Fruit fly (Drosophila melanogaster) whole organism, embryonic: ENCODE data around the gene CG1532.

Experiments used
- ATbp ChIP-seq: fragments of 200-800 bp; sonication (Bioruptor generic); optimal IDR thresholded peaks from 2 replicates; lab custom pipeline; 2017; ENCODE audit warnings: missing biosample characterization, mild to moderate bottlenecking, missing genetic modification characterization, missing genetic modification reagents
- Blimp-1 ChIP-seq: fragments of 200-800 bp; sonication (Bioruptor generic); optimal IDR thresholded peaks from 3 replicates; lab custom pipeline; 2018; ENCODE audit warnings: missing biosample characterization, missing genetic modification characterization, mild to moderate bottlenecking, moderate library complexity, missing genetic modification reagents
- CG10543 ChIP-seq: fragments of 200-800 bp; sonication (Bioruptor generic); optimal IDR thresholded peaks from 3 replicates; lab custom pipeline; 2017; ENCODE audit warnings: missing biosample characterization, mild to moderate bottlenecking, missing genetic modification characterization, moderate library complexity
- CG11695 ChIP-seq: fragments of 200-800 bp; sonication (Bioruptor generic); IDR thresholded peaks from 3 replicates; pipeline ENCODE4 v1.3.6; 2022; ENCODE audit warnings: missing biosample characterization, missing genetic modification characterization
- CG11696 ChIP-seq: fragments of 200-800 bp; sonication (Bioruptor generic); IDR thresholded peaks from 2 replicates; pipeline ENCODE4 v1.3.6; 2022; ENCODE audit warnings: missing biosample characterization, missing genetic modification characterization
- CG11723 ChIP-seq: fragments of 200-800 bp; sonication (Bioruptor generic); optimal IDR thresholded peaks from 2 replicates; lab custom pipeline; 2017; ENCODE audit warnings: missing biosample characterization, mild to moderate bottlenecking, missing genetic modification characterization
- CG14050 ChIP-seq: fragments of 200-800 bp; sonication (Bioruptor generic); IDR thresholded peaks from 3 replicates; pipeline ENCODE4 v1.3.6; 2022; ENCODE audit warnings: missing biosample characterization, missing genetic modification characterization
- CG1529 ChIP-seq: fragments of 200-800 bp; sonication (Bioruptor generic); optimal IDR thresholded peaks from 3 replicates; lab custom pipeline; 2018; ENCODE audit warnings: missing biosample characterization, missing genetic modification characterization
- CG1603 ChIP-seq: fragments of 200-800 bp; sonication (Bioruptor generic); optimal IDR thresholded peaks from 2 replicates; lab custom pipeline; 2019; ENCODE audit warnings: missing biosample characterization, mild to moderate bottlenecking, missing genetic modification characterization, moderate library complexity
- CG2199 ChIP-seq: fragments of 200-800 bp; sonication (Bioruptor generic); IDR thresholded peaks from 3 replicates; pipeline ENCODE4 v1.3.6; 2022; ENCODE audit warnings: missing biosample characterization, missing genetic modification characterization
- CG30431 ChIP-seq: fragments of 200-800 bp; sonication (Bioruptor generic); optimal IDR thresholded peaks from 2 replicates; lab custom pipeline; 2017; ENCODE audit warnings: missing biosample characterization, missing genetic modification characterization
- CG32772 ChIP-seq: fragments of 200-800 bp; sonication (Bioruptor generic); IDR thresholded peaks from 2 replicates; pipeline ENCODE4 v1.3.6; 2022; ENCODE audit warnings: missing biosample characterization, missing genetic modification characterization
- CG33213 ChIP-seq: fragments of 200-800 bp; sonication (Bioruptor generic); optimal IDR thresholded peaks from 3 replicates; lab custom pipeline; 2016; ENCODE audit warnings: missing biosample characterization, missing genetic modification characterization
- CG3838 ChIP-seq: fragments of 200-800 bp; sonication (Bioruptor generic); optimal IDR thresholded peaks from 3 replicates; lab custom pipeline; 2016; ENCODE audit warnings: missing biosample characterization, missing genetic modification characterization
- CG43689 ChIP-seq: fragments of 200-800 bp; sonication (Bioruptor generic); IDR thresholded peaks from 2 replicates; pipeline ENCODE4 v1.3.6; 2022; ENCODE audit warnings: missing biosample characterization, missing genetic modification characterization
- CG5245 ChIP-seq: fragments of 200-800 bp; sonication (Bioruptor generic); optimal IDR thresholded peaks from 3 replicates; lab custom pipeline; 2016; ENCODE audit warnings: missing biosample characterization, missing genetic modification characterization
- CG6813 ChIP-seq: fragments of 200-800 bp; sonication (Bioruptor generic); optimal IDR thresholded peaks from 2 replicates; lab custom pipeline; 2017; ENCODE audit warnings: missing biosample characterization, missing genetic modification characterization, mild to moderate bottlenecking, moderate library complexity, missing genetic modification reagents
- CG7745 ChIP-seq: fragments of 200-800 bp; sonication (Bioruptor generic); optimal IDR thresholded peaks from 2 replicates; lab custom pipeline; 2018; ENCODE audit warnings: missing biosample characterization, mild to moderate bottlenecking, missing genetic modification characterization, moderate library complexity
- CG7963 ChIP-seq: fragments of 200-800 bp; sonication (Bioruptor generic); IDR thresholded peaks from 3 replicates; pipeline ENCODE4 v1.3.6; 2022; ENCODE audit warnings: missing biosample characterization, missing genetic modification characterization; ENCODE audit not compliant: partially characterized antibody
- CG8924 ChIP-seq: fragments of 200-800 bp; optimal IDR thresholded peaks from 3 replicates; lab custom pipeline; 2019; ENCODE audit warnings: missing biosample characterization, mild to moderate bottlenecking, missing genetic modification characterization, moderate library complexity
- CoRest ChIP-seq: fragments of 200-800 bp; sonication (Bioruptor generic); optimal IDR thresholded peaks from 3 replicates; lab custom pipeline; 2018; ENCODE audit warnings: missing biosample characterization, mild to moderate bottlenecking, missing genetic modification characterization, moderate library complexity
- Doc3 ChIP-seq: fragments of 200-800 bp; sonication (Bioruptor generic); IDR thresholded peaks from 3 replicates; pipeline ENCODE4 v1.3.6; 2022; ENCODE audit warnings: missing biosample characterization, missing genetic modification characterization; ENCODE audit not compliant: partially characterized antibody
- E2f1 ChIP-seq: fragments of 200-800 bp; sonication (Bioruptor generic); IDR thresholded peaks from 2 replicates; pipeline ENCODE4 v1.3.6; 2022; ENCODE audit warnings: missing biosample characterization, missing genetic modification characterization
- HLH3B ChIP-seq: fragments of 200-800 bp; sonication (Bioruptor generic); IDR thresholded peaks from 2 replicates; pipeline ENCODE4 v1.3.6; 2022; ENCODE audit warnings: missing biosample characterization, missing genetic modification characterization
- Hand ChIP-seq: fragments of 200-800 bp; sonication (Bioruptor generic); optimal IDR thresholded peaks from 2 replicates; lab custom pipeline; 2017; ENCODE audit warnings: mild to moderate bottlenecking, missing biosample characterization, missing genetic modification reagents, missing genetic modification characterization
- Hmx ChIP-seq: fragments of 200-800 bp; sonication (Bioruptor generic); optimal IDR thresholded peaks from 2 replicates; lab custom pipeline; 2016; ENCODE audit warnings: missing biosample characterization, missing genetic modification characterization
- Meics ChIP-seq: fragments of 200-800 bp; sonication (Bioruptor generic); optimal IDR thresholded peaks from 2 replicates; lab custom pipeline; 2017; ENCODE audit warnings: missing biosample characterization, mild to moderate bottlenecking, missing genetic modification characterization
- Taf1 ChIP-seq: fragments of 200-800 bp; sonication (Bioruptor generic); IDR thresholded peaks from 2 replicates; pipeline ENCODE4 v1.3.6; 2022; ENCODE audit warnings: missing biosample characterization, missing genetic modification characterization
- ase ChIP-seq: fragments of 200-800 bp; sonication (Bioruptor generic); IDR thresholded peaks from 3 replicates; pipeline ENCODE4 v1.3.6; 2022; ENCODE audit warnings: missing biosample characterization, missing genetic modification characterization
- cato ChIP-seq: fragments of 200-800 bp; sonication (Bioruptor generic); optimal IDR thresholded peaks from 2 replicates; lab custom pipeline; 2016; ENCODE audit warnings: missing biosample characterization, missing genetic modification characterization, borderline replicate concordance
- corto ChIP-seq: fragments of 200-800 bp; sonication (Bioruptor generic); optimal IDR thresholded peaks from 2 replicates; lab custom pipeline; 2016; ENCODE audit warnings: missing biosample characterization, mild to moderate bottlenecking, missing genetic modification characterization, moderate library complexity
- crp ChIP-seq, 2 experiments: fragments of 200-800 bp; sonication (Bioruptor generic); optimal IDR thresholded peaks; 2 replicates in 1 of 2; 3 replicates in 1 of 2; lab custom pipeline; 2017; ENCODE audit warnings: missing biosample characterization in 2 of 2, missing genetic modification characterization in 2 of 2, mild to moderate bottlenecking in 1 of 2, moderate library complexity in 1 of 2
- dati ChIP-seq: fragments of 200-800 bp; sonication (Bioruptor generic); IDR thresholded peaks from 2 replicates; pipeline ENCODE4 v1.3.6; 2022; ENCODE audit warnings: missing biosample characterization, missing genetic modification characterization
- disco-r ChIP-seq: fragments of 200-800 bp; sonication (Bioruptor generic); optimal IDR thresholded peaks from 2 replicates; lab custom pipeline; 2016; ENCODE audit warnings: missing biosample characterization, missing genetic modification characterization
- dysf ChIP-seq: fragments of 200-800 bp; sonication (Bioruptor generic); IDR thresholded peaks from 3 replicates; pipeline ENCODE4 v1.3.6; 2022; ENCODE audit warnings: missing biosample characterization, missing genetic modification characterization
- gsb-n ChIP-seq: fragments of 200-800 bp; sonication (Bioruptor generic); optimal IDR thresholded peaks from 3 replicates; lab custom pipeline; 2018; ENCODE audit warnings: missing biosample characterization, mild to moderate bottlenecking, missing genetic modification characterization
- h ChIP-seq: fragments of >200 bp; optimal IDR thresholded peaks from 2 replicates; lab custom pipeline; 2017
- kni ChIP-seq: fragments of 200-800 bp; sonication (Bioruptor generic); optimal IDR thresholded peaks from 3 replicates; lab custom pipeline; 2017; ENCODE audit warnings: mild to moderate bottlenecking, missing biosample characterization, missing genetic modification reagents, missing genetic modification characterization
- lilli ChIP-seq: fragments of 200-800 bp; sonication (Bioruptor generic); optimal IDR thresholded peaks from 3 replicates; lab custom pipeline; 2016; ENCODE audit warnings: missing biosample characterization, missing genetic modification characterization
- nau ChIP-seq: fragments of 200-800 bp; sonication (Bioruptor generic); optimal IDR thresholded peaks from 3 replicates; lab custom pipeline; 2017; ENCODE audit warnings: missing biosample characterization, mild to moderate bottlenecking, missing genetic modification characterization, missing genetic modification reagents
- nerfin-1 ChIP-seq: fragments of 200-800 bp; sonication (Bioruptor generic); optimal IDR thresholded peaks from 3 replicates; lab custom pipeline; 2019; ENCODE audit warnings: missing biosample characterization, mild to moderate bottlenecking, missing genetic modification characterization, moderate library complexity
- pb ChIP-seq: fragments of 200-800 bp; sonication (Bioruptor generic); optimal IDR thresholded peaks from 3 replicates; lab custom pipeline; 2016; ENCODE audit warnings: missing biosample characterization, missing genetic modification characterization
- pita ChIP-seq: fragments of 200-800 bp; sonication (Bioruptor generic); optimal IDR thresholded peaks from 2 replicates; lab custom pipeline; 2017; ENCODE audit warnings: missing biosample characterization, mild to moderate bottlenecking, missing genetic modification characterization
- sd ChIP-seq: fragments of 200-800 bp; sonication (Bioruptor generic); optimal IDR thresholded peaks from 3 replicates; lab custom pipeline; 2018; ENCODE audit warnings: missing biosample characterization, mild to moderate bottlenecking, missing genetic modification characterization, moderate library complexity
- sim ChIP-seq: fragments of 200-800 bp; sonication (Bioruptor generic); IDR thresholded peaks from 2 replicates; pipeline ENCODE4 v1.3.6; 2022; ENCODE audit warnings: missing biosample characterization, missing genetic modification characterization
- sisA ChIP-seq: fragments of 200-800 bp; sonication (Bioruptor generic); IDR thresholded peaks from 2 replicates; pipeline ENCODE4 v1.3.6; 2022; ENCODE audit warnings: missing biosample characterization, missing genetic modification characterization
- tll ChIP-seq, 2 experiments: fragments of 200-800 bp in 1 of 2; fragments of >200 bp in 1 of 2; sonication (Bioruptor generic) in 1 of 2; optimal IDR thresholded peaks; 2 replicates each; lab custom pipeline; 2017 to 2019; ENCODE audit warnings: missing biosample characterization in 2 of 2, missing genetic modification characterization in 2 of 2, mild to moderate bottlenecking in 1 of 2, moderate library complexity in 1 of 2
- wor ChIP-seq: fragments of 200-800 bp; sonication (Bioruptor generic); IDR thresholded peaks from 2 replicates; pipeline ENCODE4 v1.3.6; 2022; ENCODE audit warnings: missing biosample characterization, missing genetic modification characterization
- yki ChIP-seq: fragments of >200 bp; optimal IDR thresholded peaks from 3 replicates; lab custom pipeline; 2018

The CG1532 gene

dm6 chrX:21042638-21043513 is 14.7 kb upstream of the CG1532 start (continued):
- TF ChIP-seq E2f1 (peak; percentile 90), pita (GFP tag; lab: Kevin White, UChicago) (no peak), cato (GFP tag; lab: Kevin White, UChicago) (peak; percentile 42), ATbp (GFP tag; lab: Kevin White, UChicago) (peak; percentile 87), CG43689 (GFP tag; lab: Robert Waterston, UW) (peak; percentile 44; the same call in 1 of the 2 replicates), yki (lab: Kevin White, UChicago) (no peak), wor (GFP tag; lab: Robert Waterston, UW) (peak; percentile 80), CG7745 (tag; lab: Kevin White, UChicago) (no peak), CG5245 (peak; percentile 73), CG14050 (GFP tag; lab: Robert Waterston, UW) (peak; percentile 84), ase (peak; percentile 88), crp (GFP tag; optimal IDR thresholded peaks at IDR 0.05; lab: Kevin White, UChicago) (no peak), CG11696 (GFP tag; lab: Robert Waterston, UW) (peak; percentile 98), Doc3 (GFP tag; lab: Robert Waterston, UW) (no peak), HLH3B (GFP tag; lab: Robert Waterston, UW) (peak; percentile 94), dati (GFP tag; lab: Robert Waterston, UW) (no peak), CG11723 (peak; percentile 78), sd (tag; lab: Kevin White, UChicago) (peak; percentile 69), h (no peak), CG2199 (GFP tag; lab: Robert Waterston, UW) (no peak; the same call in 2 of the 3 replicates), nerfin-1 (tag; lab: Kevin White, UChicago) (peak; percentile 86), CG11695 (GFP tag; lab: Robert Waterston, UW) (peak; percentile 91), Hand (GFP tag; lab: Kevin White, UChicago) (peak; percentile 90), pb (GFP tag; lab: Kevin White, UChicago) (no peak), gsb-n (tag; lab: Kevin White, UChicago) (peak; percentile 90), corto (GFP tag; lab: Kevin White, UChicago) (peak; percentile 71), CG1529 (GFP tag; lab: Kevin White, UChicago) (peak; percentile 76), Blimp-1 (GFP tag; lab: Kevin White, UChicago) (peak; percentile 89), CG8924 (tag; lab: Kevin White, UChicago) (peak; percentile 93), CG33213 (GFP tag; lab: Kevin White, UChicago) (no peak), disco-r (no peak), tll (GFP tag; optimal IDR thresholded peaks at IDR 0.05; lab: Kevin White, UChicago) (no peak), CoRest (peak; percentile 91), CG3838 (GFP tag; lab: Kevin White, UChicago) (peak; percentile 31), Hmx (GFP tag; lab: Kevin White, UChicago) (no peak), CG10543 (GFP tag; lab: Kevin White, UChicago) (peak; percentile 85), dysf (GFP tag; lab: Robert Waterston, UW) (peak; percentile 94), nau (GFP tag; lab: Kevin White, UChicago) (peak; percentile 81), Meics (peak; percentile 91), CG32772 (GFP tag; lab: Robert Waterston, UW) (peak; percentile 84), CG7963 (GFP tag; lab: Robert Waterston, UW) (no peak), sim (GFP tag; lab: Robert Waterston, UW) (peak; percentile 55; the same call in 1 of the 2 replicates), CG1603 (peak; percentile 20), lilli (GFP tag; lab: Kevin White, UChicago) (peak; percentile 55), sisA (GFP tag; lab: Robert Waterston, UW) (peak; percentile 87), CG30431 (peak; percentile 67), kni (peak; percentile 27), CG6813 (GFP tag; lab: Kevin White, UChicago) (peak; percentile 89), Taf1 (GFP tag; lab: Robert Waterston, UW) (peak; percentile 61)
